Worm (Caenorhabditis elegans): ENCODE results near the gene nspb-10.

nspb-10 gene

DNA sequence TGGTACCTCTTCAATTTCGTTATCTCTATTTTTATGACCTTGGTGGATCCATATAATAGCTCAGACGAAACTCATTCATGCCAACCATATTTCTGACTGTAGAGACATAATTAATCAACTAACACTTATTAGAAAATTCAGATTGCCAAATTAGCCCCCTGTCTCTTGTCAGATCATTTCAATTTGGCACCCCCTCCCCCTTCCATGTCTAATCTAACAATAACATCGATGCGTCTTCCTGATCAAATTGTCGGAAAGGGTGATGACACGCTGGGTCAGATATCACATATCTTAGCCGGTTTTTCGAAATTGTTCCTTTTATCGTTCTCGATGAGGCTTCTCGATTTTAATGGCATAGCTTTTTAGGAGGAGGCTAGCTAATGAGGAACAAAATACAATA is 23.2 kb upstream of the nspb-10 start:
- no peak for TF ChIP-seq mes-2 (tag; optimal IDR thresholded peaks at IDR 0.05; ENCODE audit: poor library complexity, severe bottlenecking)
- TF ChIP-seq aha-1 (tag), result peak; percentile 50
- TF ChIP-seq F44E2.7 (GFP tag; IDR thresholded peaks at IDR 0.05), result no peak
- TF ChIP-seq nhr-76 (tag; optimal IDR thresholded peaks at IDR 0.05), result no peak
- TF ChIP-seq T26A8.4 (GFP tag; IDR thresholded peaks at IDR 0.05), result 0 out of 2 replicates have a peak, but pooled peaks have one; percentile 17
- TF ChIP-seq spr-1 (tag; optimal IDR thresholded peaks at IDR 0.05), result no peak
- no peak for TF ChIP-seq lin-1 (GFP tag; IDR thresholded peaks at IDR 0.05)
- TF ChIP-seq ceh-28 (tag; optimal IDR thresholded peaks at IDR 0.05), result no peak
- no peak for TF ChIP-seq dve-1 (tag; optimal IDR thresholded peaks at IDR 0.05; ENCODE audit: insufficient read depth)
- no peak for TF ChIP-seq jun-1 (tag; optimal IDR thresholded peaks at IDR 0.05)
- no peak for TF ChIP-seq nhr-237 (tag; optimal IDR thresholded peaks at IDR 0.05)
- TF ChIP-seq ceh-44 (GFP tag; IDR thresholded peaks at IDR 0.05), result no peak

- TF ChIP-seq lsy-2 (tag; optimal IDR thresholded peaks at IDR 0.05) (peak in 1 of 2 experiments; percentile 28), nhr-10 (tag; optimal IDR thresholded peaks at IDR 0.05) (no peak), madf-5 (GFP tag; IDR thresholded peaks at IDR 0.05) (no peak), lin-39 (tag; optimal IDR thresholded peaks at IDR 0.05) (no peak), hlh-30 (tag; optimal IDR thresholded peaks at IDR 0.05; ENCODE audit: insufficient read depth) (no peak), ceh-32 (tag; optimal IDR thresholded peaks at IDR 0.05; ENCODE audit: poor library complexity) (no peak), ama-1 (optimal IDR thresholded peaks at IDR 0.05) (peak; percentile 91), hif-1 (tag; optimal IDR thresholded peaks at IDR 0.05) (no peak), nhr-77 (tag; optimal IDR thresholded peaks at IDR 0.05) (peak; percentile 29), zfp-2 (tag; optimal IDR thresholded peaks at IDR 0.05) (no peak), dmd-6 (GFP tag; IDR thresholded peaks at IDR 0.05) (no peak), lin-29 (GFP tag; IDR thresholded peaks at IDR 0.05) (no peak), aha-1 (tag) (peak; percentile 77), nhr-6 (tag; optimal IDR thresholded peaks at IDR 0.05) (peak; percentile 54), lin-1 (GFP tag; IDR thresholded peaks at IDR 0.05) (no peak), spr-3 (GFP tag; optimal IDR thresholded peaks at IDR 0.05) (no peak), nhr-41 (GFP tag; IDR thresholded peaks at IDR 0.05) (no peak), mep-1 (tag; optimal IDR thresholded peaks at IDR 0.05) (peak; percentile 43), saeg-2 (GFP tag; IDR thresholded peaks at IDR 0.05) (no peak), vab-7 (GFP tag; IDR thresholded peaks at IDR 0.05) (no peak), spr-1 (tag; optimal IDR thresholded peaks at IDR 0.05) (no peak)
Observed at ce11 chrII:14610492-14611142, 22.6 kb upstream of the nspb-10 start.

- TF ChIP-seq madf-5 (GFP tag; IDR thresholded peaks at IDR 0.05) (0 out of 4 replicates have a peak, but pooled peaks of 1 of the 2 experiments have one; percentile 54), dmd-8 (GFP tag; IDR thresholded peaks at IDR 0.05) (0 out of 2 replicates have a peak, but pooled peaks have one; percentile 35), duxl-1 (tag; optimal IDR thresholded peaks at IDR 0.05; ENCODE audit: poor library complexity) (no peak), tra-1 (GFP tag; IDR thresholded peaks at IDR 0.05) (no peak), T26A8.4 (GFP tag; IDR thresholded peaks at IDR 0.05) (0 out of 2 replicates have a peak, but pooled peaks have one; percentile 18), ztf-7 (tag; optimal IDR thresholded peaks at IDR 0.05) (no peak), zfp-3 (GFP tag; conservative IDR thresholded peaks at IDR 0.05) (no peak), ctbp-1 (GFP tag; IDR thresholded peaks at IDR 0.05) (no peak), fos-1 (tag; optimal IDR thresholded peaks at IDR 0.05) (no peak), nhr-77 (tag; optimal IDR thresholded peaks at IDR 0.05) (no peak), ceh-82 (tag; optimal IDR thresholded peaks at IDR 0.05) (no peak), dmd-6 (GFP tag; IDR thresholded peaks at IDR 0.05) (no peak), fkh-10 (GFP tag; optimal IDR thresholded peaks at IDR 0.05) (no peak), zip-11 (GFP tag; IDR thresholded peaks at IDR 0.05) (no peak), skn-1 (tag; optimal IDR thresholded peaks at IDR 0.05) (no peak), ama-1 (optimal IDR thresholded peaks at IDR 0.05) (peak; percentile 66), snpc-1.2 (GFP tag; IDR thresholded peaks at IDR 0.05) (no peak), aha-1 (tag) (peak; percentile 96), zfp-2 (tag; optimal IDR thresholded peaks at IDR 0.05) (no peak), F10B5.3 (tag; optimal IDR thresholded peaks at IDR 0.05) (no peak), nhr-42 (GFP tag; IDR thresholded peaks at IDR 0.05) (no peak), nhr-102 (tag; optimal IDR thresholded peaks at IDR 0.05) (no peak)
Observed at ce11 chrII:14609297-14609937, 21.4 kb upstream of the nspb-10 start.
